Worm (Caenorhabditis elegans): ENCODE measurements around the gene B0280.17.
"Not testable (repeated sequence)": the region's sequence is repeated elsewhere in the genome, so short reads cannot be mapped to it uniquely, and the experiment has no call there.

- not testable (repeated sequence) for TF ChIP-seq unc-130 (GFP tag; optimal IDR thresholded peaks at IDR 0.05); ceh-82 (tag; optimal IDR thresholded peaks at IDR 0.05)
These were observed 7.3 kb downstream of the B0280.17 start, which contains the start of gene viro-2 for ce11 chrIII:7128601-7129000.
